Worm (Caenorhabditis elegans): ENCODE measurements around the gene srh-125.

- TF ChIP-seq ztf-11 (tag; optimal IDR thresholded peaks at IDR 0.05) (no peak), egl-27 (tag; optimal IDR thresholded peaks at IDR 0.05) (no peak), alr-1 (tag; optimal IDR thresholded peaks at IDR 0.05; ENCODE audit: borderline replicate concordance) (no peak), ama-1 (optimal IDR thresholded peaks at IDR 0.05) (no peak), pqm-1 (tag; optimal IDR thresholded peaks at IDR 0.05) (no peak), fkh-8 (tag; optimal IDR thresholded peaks at IDR 0.05) (no peak), F16B12.6 (tag; optimal IDR thresholded peaks at IDR 0.05) (no peak), lir-3 (tag; optimal IDR thresholded peaks at IDR 0.05; ENCODE audit: poor library complexity) (no peak), mep-1 (tag; optimal IDR thresholded peaks at IDR 0.05) (no peak), unc-130 (tag; optimal IDR thresholded peaks at IDR 0.05) (no peak), nhr-84 (tag; optimal IDR thresholded peaks at IDR 0.05) (no peak), blmp-1 (tag; optimal IDR thresholded peaks at IDR 0.05) (no peak), pag-3 (tag; optimal IDR thresholded peaks at IDR 0.05; ENCODE audit: borderline replicate concordance, insufficient read depth) (no peak)
Measured at ce11 chrV:7495189-7495588, 18.5 kb upstream of the srh-125 start, which contains the start of gene srbc-11.

Measured in whole organism, L1 larva.